Fruit fly (Drosophila melanogaster): ENCODE data around the gene Cpsf73.
A peak's percentile ranks its signal among the peaks of the same experiment; 100 is the strongest.

Gene Cpsf73

DNA sequence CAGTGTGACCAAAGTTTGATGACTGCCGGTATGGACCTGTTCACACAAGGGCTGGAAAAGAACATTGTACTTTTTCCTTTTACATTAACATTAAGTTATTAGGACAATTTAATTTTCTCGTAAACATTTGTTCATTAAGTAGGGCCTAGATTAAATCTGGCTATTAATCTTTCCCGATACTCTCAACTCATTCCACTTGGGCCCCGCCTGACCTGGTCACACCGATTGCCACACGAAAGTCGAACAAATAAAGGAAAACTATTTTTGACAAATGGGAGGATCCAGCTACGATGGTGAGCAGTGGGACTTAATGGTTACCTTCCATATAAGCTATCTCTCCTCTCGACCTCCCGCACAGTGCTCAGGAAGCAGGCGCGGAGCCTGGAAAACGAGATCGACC is at the start of gene Cpsf73, which contains the start of gene Gos28:
Gene Cpsf73 (minus strand): TSS at position 28 of the 400 bp plus-strand sequence.
Gene Gos28 (plus strand): TSS at position 214 of the 400 bp plus-strand sequence.
- peak; percentile 36 for TF ChIP-seq CG17801 (GFP tag; optimal IDR thresholded peaks at IDR 0.05; ENCODE audit: partially characterized antibody)

dm6 chr3R:18707492-18707891 is 44.1 kb upstream of the Cpsf73 start:
- no peak for TF ChIP-seq CG17801 (GFP tag; optimal IDR thresholded peaks at IDR 0.05; ENCODE audit: partially characterized antibody)

DNA sequence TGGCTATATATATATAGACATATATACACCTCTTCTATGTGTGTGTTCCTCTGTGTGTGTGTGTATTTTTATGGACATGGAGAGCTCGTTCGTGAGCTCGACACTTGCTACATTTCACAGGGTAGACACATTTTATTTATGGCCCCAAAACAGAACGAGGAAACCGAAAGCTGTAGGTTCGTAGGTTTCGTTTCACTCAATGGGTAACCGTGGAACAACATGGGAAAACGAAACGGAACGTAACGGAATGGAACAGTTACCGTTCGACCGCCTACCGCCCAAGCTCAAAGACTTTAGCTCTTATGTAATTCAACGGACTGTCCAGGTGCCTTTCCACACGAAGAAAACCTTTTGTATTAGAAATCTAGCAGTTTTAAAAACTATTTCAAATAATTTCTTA is 42.9 kb upstream of the Cpsf73 start:
- no peak for TF ChIP-seq CG17801 (GFP tag; optimal IDR thresholded peaks at IDR 0.05; ENCODE audit: partially characterized antibody)

- TF ChIP-seq CG17801 (GFP tag; optimal IDR thresholded peaks at IDR 0.05; ENCODE audit: partially characterized antibody), result no peak
Observed at dm6 chr3R:18705150-18705549, 41.8 kb upstream of the Cpsf73 start, which contains the start of the genes ChAT and VAChT. Gene ChAT, plus strand, starts transcription at chr3R:18705501. Gene VAChT, plus strand, starts transcription at chr3R:18705501.

- no peak for TF ChIP-seq CG17801 (GFP tag; optimal IDR thresholded peaks at IDR 0.05; ENCODE audit: partially characterized antibody)
Observed at dm6 chr3R:18703514-18703913, 40.2 kb upstream of the Cpsf73 start.

- TF ChIP-seq CG17801 (GFP tag; optimal IDR thresholded peaks at IDR 0.05; ENCODE audit: partially characterized antibody), result no peak
Observed at dm6 chr3R:18698855-18699569, 35.7 kb upstream of the Cpsf73 start.

DNA sequence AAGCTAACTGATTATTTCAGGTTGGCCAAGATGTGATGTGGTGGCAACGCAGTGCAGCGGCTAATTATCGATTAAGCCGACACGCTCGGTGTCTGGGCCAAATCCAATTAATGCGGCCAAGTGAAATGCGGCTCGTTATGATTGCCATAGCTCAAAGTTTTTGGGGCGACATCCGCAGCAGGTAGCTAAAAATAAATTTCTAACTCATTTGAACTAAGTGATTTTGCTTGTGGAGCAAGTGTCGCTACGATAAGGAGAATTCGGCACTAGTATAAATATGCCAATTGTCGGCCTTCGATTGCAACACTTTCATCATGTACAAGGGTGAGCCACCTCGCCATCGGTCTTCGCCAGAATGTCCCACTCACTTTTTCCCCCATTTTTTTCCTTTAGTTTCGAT is 31.6 kb upstream of the Cpsf73 start, which contains the start of gene CG34282:
Gene CG34282 (plus strand): TSS at position 301 of the 400 bp plus-strand sequence.
- no peak for TF ChIP-seq CG17801 (GFP tag; optimal IDR thresholded peaks at IDR 0.05; ENCODE audit: partially characterized antibody)

DNA sequence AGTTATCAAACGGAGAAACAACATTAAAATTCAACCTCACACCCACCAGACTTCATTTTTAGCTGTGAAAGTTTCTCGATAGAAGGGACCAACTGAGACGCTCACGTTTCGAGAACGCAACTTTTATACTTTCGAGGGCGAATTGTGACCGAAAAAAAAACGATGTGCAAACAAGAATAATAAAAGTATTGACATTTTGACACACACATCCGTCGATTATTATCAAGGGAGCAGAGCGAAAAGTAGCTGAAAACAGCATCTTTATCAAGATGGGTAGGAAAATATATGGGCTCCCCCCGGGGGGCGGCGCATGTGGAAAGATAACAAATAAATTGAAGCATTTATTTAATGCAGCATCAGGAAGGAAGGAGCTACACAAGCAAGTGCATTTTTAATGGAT is 30.3 kb upstream of the Cpsf73 start, which contains the start of gene CG14300:
Gene CG14300 (minus strand): TSS at position 101 of the 400 bp plus-strand sequence.
- TF ChIP-seq CG17801 (GFP tag; optimal IDR thresholded peaks at IDR 0.05; ENCODE audit: partially characterized antibody), result no peak

DNA sequence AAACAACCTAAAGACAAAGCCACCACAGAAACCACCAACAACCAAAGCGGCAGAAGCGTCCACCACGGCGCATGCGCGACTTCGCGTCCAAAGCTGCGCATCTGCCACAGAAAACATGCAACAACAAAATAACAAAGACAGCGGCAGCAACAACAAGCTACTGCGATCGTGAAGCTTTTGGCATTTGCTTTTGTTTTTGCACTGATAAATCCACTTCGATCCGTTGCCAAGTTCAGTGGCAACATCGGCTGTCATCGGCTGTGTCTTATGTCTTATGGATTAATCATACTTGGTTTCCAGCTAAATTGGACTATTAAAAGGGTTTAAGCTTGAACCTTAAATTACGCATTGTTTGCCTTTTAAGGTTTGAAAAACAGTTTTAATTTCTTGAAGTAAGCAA is 29.3 kb upstream of the Cpsf73 start, which contains the start of gene Muc91C:
Gene Muc91C (minus strand): TSS at position 101 of the 400 bp plus-strand sequence.
- TF ChIP-seq CG17801 (GFP tag; optimal IDR thresholded peaks at IDR 0.05; ENCODE audit: partially characterized antibody), result no peak

DNA sequence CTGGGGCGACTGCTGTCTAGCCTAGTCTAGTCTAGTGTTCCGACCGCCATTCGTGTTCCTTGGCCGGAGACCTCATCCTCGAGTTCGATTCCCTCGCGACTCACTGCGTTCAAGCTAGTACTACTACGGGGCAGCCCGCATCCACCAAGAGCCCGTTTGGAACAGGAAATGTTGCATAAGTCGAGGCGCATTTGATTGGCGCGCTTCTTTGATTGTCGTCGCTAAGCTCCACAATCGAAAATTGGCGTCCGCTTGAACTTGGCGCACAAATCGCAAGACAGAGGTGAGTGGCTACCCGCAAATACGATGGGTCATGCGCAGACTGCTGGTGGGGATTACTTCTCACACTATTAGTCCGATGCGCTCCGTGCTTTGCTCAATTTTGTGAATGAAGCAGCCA is 17.7 kb upstream of the Cpsf73 start:
- no peak for TF ChIP-seq CG17801 (GFP tag; optimal IDR thresholded peaks at IDR 0.05; ENCODE audit: partially characterized antibody)

DNA sequence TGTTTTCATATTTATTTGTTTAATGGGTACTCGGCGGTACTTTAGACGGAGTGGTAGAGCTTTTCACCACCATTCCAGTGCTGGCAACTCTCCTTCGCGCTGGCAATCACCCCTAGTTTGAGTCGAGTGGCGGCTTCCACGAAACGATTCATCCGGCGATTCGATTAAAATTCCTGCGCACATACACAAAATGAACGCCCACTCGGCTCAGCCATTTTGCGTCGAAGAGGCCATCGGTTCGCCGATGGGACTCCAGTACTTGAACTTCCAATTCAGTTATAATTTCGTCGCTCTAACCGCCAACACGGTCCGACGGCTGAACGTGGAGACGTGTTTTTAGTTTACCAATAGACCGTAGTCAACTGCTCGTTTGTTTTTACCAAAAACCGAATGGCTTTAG is 17.0 kb upstream of the Cpsf73 start, which contains the start of the genes CG46318 and ChT:
Gene CG46318 (plus strand): TSS at position 273 of the 400 bp plus-strand sequence.
Gene ChT (plus strand): TSS at position 273 of the 400 bp plus-strand sequence.
- no peak for TF ChIP-seq CG17801 (GFP tag; optimal IDR thresholded peaks at IDR 0.05; ENCODE audit: partially characterized antibody)

dm6 chr3R:18677500-18677940 is 14.2 kb upstream of the Cpsf73 start, which contains the start of the genes dind and CG7706:
Gene dind, minus strand, starts transcription at chr3R:18677539.
Gene CG7706, plus strand, starts transcription at chr3R:18677818.
- no peak for TF ChIP-seq CG17801 (GFP tag; optimal IDR thresholded peaks at IDR 0.05; ENCODE audit: partially characterized antibody)

dm6 chr3R:18671112-18671729 is 7.9 kb upstream of the Cpsf73 start, which contains the start of gene CG31230:
Gene CG31230, plus strand, starts transcription at chr3R:18671679.
- no peak for TF ChIP-seq CG17801 (GFP tag; optimal IDR thresholded peaks at IDR 0.05; ENCODE audit: partially characterized antibody)

- peak; percentile 72 for TF ChIP-seq CG17801 (GFP tag; optimal IDR thresholded peaks at IDR 0.05; ENCODE audit: partially characterized antibody)
Observed at dm6 chr3R:18670441-18671111, 7.2 kb upstream of the Cpsf73 start.

DNA sequence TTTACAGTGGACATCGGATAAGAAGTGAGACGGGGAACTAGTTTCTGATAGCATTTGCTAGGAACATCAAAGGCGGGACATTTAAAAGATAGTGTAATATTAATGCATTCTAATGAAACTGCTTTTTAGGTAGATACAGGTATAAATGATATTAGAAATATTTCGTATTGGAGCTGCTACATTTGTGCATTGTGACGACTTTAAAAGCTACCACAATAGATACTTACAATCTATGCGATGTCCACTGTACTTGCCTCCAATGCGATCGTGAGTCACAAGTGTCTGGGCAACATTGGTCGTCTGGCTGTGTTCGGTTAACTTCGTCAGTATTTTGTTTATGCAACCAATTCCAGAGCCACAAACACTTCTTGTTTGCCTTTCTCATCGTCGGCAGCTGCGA is 6.5 kb upstream of the Cpsf73 start:
- no peak for TF ChIP-seq CG17801 (GFP tag; optimal IDR thresholded peaks at IDR 0.05; ENCODE audit: partially characterized antibody)
